Fruit fly (Drosophila melanogaster): ENCODE results near the gene CG4872.

CG4872 gene

DNA sequence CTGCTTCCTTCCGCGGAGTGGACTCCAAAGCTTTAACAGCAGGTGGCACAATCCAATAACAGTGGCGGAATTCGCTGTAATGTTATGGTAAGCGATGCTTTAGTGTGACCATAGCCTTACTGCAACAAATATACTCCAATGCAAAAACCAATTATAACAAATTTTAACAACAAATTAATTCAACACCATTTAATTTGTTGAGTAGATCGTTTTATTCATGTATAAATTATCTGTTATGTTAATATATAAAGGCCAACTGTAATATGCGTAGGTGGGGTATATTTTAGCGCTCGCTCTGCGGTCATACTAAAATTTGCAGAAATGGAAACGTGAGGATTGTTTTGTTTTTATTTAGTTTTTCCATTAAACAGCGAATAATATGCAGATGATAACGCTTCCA lies 3.1 kb downstream of the CG4872 start, which contains the start of the genes Nprl2 and Polr3I:
Gene Nprl2, minus strand, starts transcription at position 86 of the 400 bp plus-strand sequence.
Gene Polr3I, plus strand, starts transcription at position 302 of the 400 bp plus-strand sequence.
- TF ChIP-seq Mio (GFP tag; optimal IDR thresholded peaks at IDR 0.05) (no peak), foxo (GFP tag; optimal IDR thresholded peaks at IDR 0.05) (no peak), Rel (GFP tag; optimal IDR thresholded peaks at IDR 0.05) (no peak), Rel (tag; optimal IDR thresholded peaks at IDR 0.05) (no peak), dl (GFP tag; optimal IDR thresholded peaks at IDR 0.05; ENCODE audit: insufficient read depth in 1 of 2, partially characterized antibody in 2 of 2) (no peak), lola (GFP tag; optimal IDR thresholded peaks at IDR 0.05) (no peak), br (GFP tag; optimal IDR thresholded peaks at IDR 0.05) (no peak), Hr78 (GFP tag; optimal IDR thresholded peaks at IDR 0.05) (no peak), Hr83 (GFP tag; optimal IDR thresholded peaks at IDR 0.05; ENCODE audit: poor library complexity, severe bottlenecking) (no peak), dsf (GFP tag; optimal IDR thresholded peaks at IDR 0.05; ENCODE audit: borderline replicate concordance) (no peak), Vsx2 (GFP tag; optimal IDR thresholded peaks at IDR 0.05; ENCODE audit: partially characterized antibody) (no peak), sv (GFP tag; optimal IDR thresholded peaks at IDR 0.05) (no peak), CG9705 (GFP tag; optimal IDR thresholded peaks at IDR 0.05) (no peak), pan (optimal IDR thresholded peaks at IDR 0.05) (no peak), rgr (GFP tag; optimal IDR thresholded peaks at IDR 0.05) (no peak), psq (GFP tag; optimal IDR thresholded peaks at IDR 0.05) (no peak), dmrt93B (GFP tag; optimal IDR thresholded peaks at IDR 0.05) (no peak)

DNA sequence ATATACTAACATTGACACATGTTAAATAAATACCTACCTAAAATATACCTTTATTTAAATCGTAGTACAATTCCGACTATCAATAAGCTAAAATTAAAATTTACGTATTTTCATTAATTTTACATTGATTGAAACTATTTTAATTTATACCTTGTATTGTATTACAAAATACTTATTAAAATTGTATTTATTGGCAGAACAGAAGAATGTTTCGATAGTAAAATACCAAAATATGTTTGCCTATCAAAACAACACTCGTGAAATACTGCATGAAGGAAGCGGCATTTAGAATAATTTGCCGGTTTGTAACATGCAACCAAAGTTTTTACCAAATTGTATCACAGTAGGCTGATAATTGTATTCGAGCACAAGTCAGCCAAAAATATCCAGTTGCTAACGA lies 5.4 kb downstream of the CG4872 start, which contains the start of the genes DENR and CG4880:
Gene DENR, minus strand, starts transcription at position 10 of the 400 bp plus-strand sequence.
Gene CG4880, plus strand, starts transcription at position 268 of the 400 bp plus-strand sequence.
- TF ChIP-seq CG32264 (GFP tag; optimal IDR thresholded peaks at IDR 0.05): no peak
- no peak for TF ChIP-seq fru (GFP tag; optimal IDR thresholded peaks at IDR 0.05)
- TF ChIP-seq Hnf4 (GFP tag; optimal IDR thresholded peaks at IDR 0.05): no peak
- TF ChIP-seq Rel (GFP tag; optimal IDR thresholded peaks at IDR 0.05): no peak
- TF ChIP-seq Rel (tag; optimal IDR thresholded peaks at IDR 0.05): no peak
- no peak for TF ChIP-seq Dfd (GFP tag; optimal IDR thresholded peaks at IDR 0.05)
- no peak for TF ChIP-seq Mio (GFP tag; optimal IDR thresholded peaks at IDR 0.05)
- no peak for TF ChIP-seq br (GFP tag; optimal IDR thresholded peaks at IDR 0.05)
- TF ChIP-seq dl (GFP tag; optimal IDR thresholded peaks at IDR 0.05; ENCODE audit: insufficient read depth in 1 of 2, partially characterized antibody in 2 of 2): no peak
- no peak for TF ChIP-seq Jra (GFP tag; optimal IDR thresholded peaks at IDR 0.05)
- TF ChIP-seq dsf (GFP tag; optimal IDR thresholded peaks at IDR 0.05; ENCODE audit: borderline replicate concordance): no peak
- TF ChIP-seq Hr78 (GFP tag; optimal IDR thresholded peaks at IDR 0.05): no peak
- no peak for TF ChIP-seq pan (optimal IDR thresholded peaks at IDR 0.05)
- TF ChIP-seq CG9705 (GFP tag; optimal IDR thresholded peaks at IDR 0.05): no peak
- no peak for TF ChIP-seq GATAd (GFP tag; optimal IDR thresholded peaks at IDR 0.05)

DNA sequence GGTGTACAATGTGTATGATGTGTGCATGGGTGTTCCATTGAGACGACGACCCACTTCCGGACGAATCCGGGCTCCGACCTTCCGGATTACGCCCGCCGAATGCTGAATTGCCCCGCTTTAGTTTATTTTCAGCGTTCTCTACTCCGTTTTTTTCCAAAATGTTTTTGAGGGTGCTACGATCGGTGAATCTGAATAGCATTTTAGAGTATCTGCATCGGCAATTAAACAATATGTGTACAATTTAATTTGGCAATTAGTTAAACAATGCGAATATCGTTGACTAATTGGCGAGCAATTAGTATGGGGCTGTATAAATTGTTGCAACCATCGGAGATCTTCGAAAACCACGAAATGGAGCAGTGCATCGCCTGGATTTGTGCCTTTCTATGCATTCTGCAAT lies 8.4 kb downstream of the CG4872 start, which contains the start of gene CG13002:
Gene CG13002, plus strand, starts transcription at position 301 of the 400 bp plus-strand sequence.
- TF ChIP-seq CG9705 (GFP tag; optimal IDR thresholded peaks at IDR 0.05) (no peak), GATAd (GFP tag; optimal IDR thresholded peaks at IDR 0.05) (no peak), Mio (GFP tag; optimal IDR thresholded peaks at IDR 0.05) (no peak), CrebA (GFP tag; optimal IDR thresholded peaks at IDR 0.05; ENCODE audit: borderline replicate concordance) (no peak), usp (GFP tag; optimal IDR thresholded peaks at IDR 0.05) (no peak), pan (optimal IDR thresholded peaks at IDR 0.05) (no peak), N (GFP tag; optimal IDR thresholded peaks at IDR 0.05) (no peak), jim (GFP tag; optimal IDR thresholded peaks at IDR 0.05) (no peak), dl (GFP tag; optimal IDR thresholded peaks at IDR 0.05; ENCODE audit: insufficient read depth in 1 of 2, partially characterized antibody in 2 of 2) (no peak), Hr83 (GFP tag; optimal IDR thresholded peaks at IDR 0.05; ENCODE audit: poor library complexity, severe bottlenecking) (no peak), Myc (optimal IDR thresholded peaks at IDR 0.05) (no peak)

DNA sequence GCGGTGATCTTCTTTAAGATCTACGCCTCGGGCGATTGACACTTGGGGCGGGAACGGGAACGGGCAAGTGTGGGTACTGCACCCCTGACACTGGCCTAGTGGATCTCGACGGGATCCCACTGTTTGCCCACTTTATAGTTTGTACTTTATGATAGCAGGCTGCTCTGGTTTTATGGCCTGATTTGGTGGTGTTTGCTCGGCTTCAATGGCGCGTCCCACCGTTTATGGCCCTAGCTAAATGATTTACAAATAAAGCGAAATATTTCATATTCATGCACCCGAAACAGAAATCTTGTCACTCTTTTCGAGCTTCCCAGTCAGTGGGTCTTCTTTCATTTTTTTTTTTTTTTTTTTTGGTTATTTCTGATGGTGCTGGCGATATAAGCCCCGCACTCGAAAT lies 9.5 kb downstream of the CG4872 start:
- TF ChIP-seq sage (GFP tag; optimal IDR thresholded peaks at IDR 0.05) (no peak), Hr83 (GFP tag; optimal IDR thresholded peaks at IDR 0.05; ENCODE audit: poor library complexity, severe bottlenecking) (no peak), Jra (GFP tag; optimal IDR thresholded peaks at IDR 0.05) (no peak), fru (GFP tag; optimal IDR thresholded peaks at IDR 0.05) (no peak), Rel (GFP tag; optimal IDR thresholded peaks at IDR 0.05) (no peak), Rel (tag; optimal IDR thresholded peaks at IDR 0.05) (no peak), CrebA (GFP tag; optimal IDR thresholded peaks at IDR 0.05; ENCODE audit: borderline replicate concordance) (no peak), woc (GFP tag; optimal IDR thresholded peaks at IDR 0.05) (no peak), dmrt93B (GFP tag; optimal IDR thresholded peaks at IDR 0.05) (no peak), N (GFP tag; optimal IDR thresholded peaks at IDR 0.05) (no peak), ey (GFP tag; optimal IDR thresholded peaks at IDR 0.05) (no peak), Dif (GFP tag; optimal IDR thresholded peaks at IDR 0.05; ENCODE audit: partially characterized antibody) (no peak), Abd-B (GFP tag; optimal IDR thresholded peaks at IDR 0.05) (no peak), rgr (GFP tag; optimal IDR thresholded peaks at IDR 0.05) (no peak), brk (GFP tag; optimal IDR thresholded peaks at IDR 0.05) (no peak), pan (optimal IDR thresholded peaks at IDR 0.05) (no peak), HLH106 (tag; optimal IDR thresholded peaks at IDR 0.05) (no peak), jim (GFP tag; optimal IDR thresholded peaks at IDR 0.05) (no peak), CG32264 (GFP tag; optimal IDR thresholded peaks at IDR 0.05) (no peak), lola (GFP tag; optimal IDR thresholded peaks at IDR 0.05) (no peak)
